Worm (Caenorhabditis elegans) whole organism, L4 larva: ENCODE data around the gene T09B9.4.

Experiments
- D1046.2 ChIP-seq: fragments of 200-800 bp; sonication (Bioruptor generic); IDR thresholded peaks from 2 replicates; pipeline ENCODE4 v1.3.6; 2022; ENCODE audit warnings: missing genetic modification characterization, missing compliant biosample characterization
- F37D6.2 ChIP-seq: sonication (generic microtip); optimal IDR thresholded peaks from 2 replicates; lab custom pipeline; 2016; ENCODE audit warnings: mild to moderate bottlenecking, missing genetic modification characterization, missing compliant biosample characterization
- F49E8.2 ChIP-seq: sonication (generic microtip); optimal IDR thresholded peaks from 2 replicates; lab custom pipeline; 2016; ENCODE audit warnings: missing compliant biosample characterization, mild to moderate bottlenecking, missing genetic modification characterization, borderline replicate concordance
- T26A8.4 ChIP-seq: fragments of 200-800 bp; sonication (Bioruptor generic); IDR thresholded peaks from 2 replicates; pipeline ENCODE4 v1.3.6; 2022; ENCODE audit warnings: missing genetic modification characterization, missing compliant biosample characterization
- Y5F2A.4 ChIP-seq: fragments of 200-800 bp; sonication (Bioruptor generic); optimal IDR thresholded peaks from 2 replicates; lab custom pipeline; 2018; ENCODE audit warnings: mild to moderate bottlenecking, missing genetic modification characterization, missing compliant biosample characterization
- aha-1 ChIP-seq: fragments of 150-350 bp; peaks from one replicate; lab custom pipeline; 2014; ENCODE audit warnings: missing biosample characterization, missing genetic modification characterization
- ceh-20 ChIP-seq: fragments of 200-800 bp; sonication (Bioruptor generic); IDR thresholded peaks from 2 replicates; pipeline ENCODE4 v1.3.6; 2022; ENCODE audit warnings: missing genetic modification reagents, missing genetic modification characterization, missing compliant biosample characterization
- ctbp-1 ChIP-seq: fragments of 200-800 bp; sonication (Bioruptor generic); IDR thresholded peaks from 2 replicates; pipeline ENCODE4 v1.3.6; 2022; ENCODE audit warnings: missing genetic modification reagents, missing genetic modification characterization, missing compliant biosample characterization
- daf-16 ChIP-seq, 3 experiments: sonication (generic microtip); optimal IDR thresholded peaks; 2 replicates each; lab custom pipeline; 2016 to 2017; ENCODE audit warnings: missing genetic modification characterization in 3 of 3, missing genetic modification reagents in 3 of 3, mild to moderate bottlenecking in 2 of 3, missing compliant biosample characterization in 2 of 3, missing biosample characterization in 1 of 3, moderate library complexity in 1 of 3
- daf-19 ChIP-seq: fragments of 200-800 bp; sonication (Bioruptor generic); conservative IDR thresholded peaks from 2 replicates; pipeline ENCODE4 v1.3.6; 2022; ENCODE audit warnings: missing genetic modification characterization, missing compliant biosample characterization
- dmd-9 ChIP-seq: fragments of 200-800 bp; sonication (Bioruptor generic); IDR thresholded peaks from 2 replicates; pipeline ENCODE4 v1.3.6; 2022; ENCODE audit warnings: missing genetic modification reagents, missing genetic modification characterization, missing compliant biosample characterization
- egl-43 ChIP-seq: fragments of 200-800 bp; sonication (Bioruptor generic); IDR thresholded peaks from 2 replicates; pipeline ENCODE4 v1.3.6; 2022; ENCODE audit warnings: missing genetic modification reagents, missing genetic modification characterization, missing compliant biosample characterization
- hif-1 ChIP-seq, 2 experiments: sonication (generic microtip); optimal IDR thresholded peaks; 2 replicates each; lab custom pipeline; 2016 to 2017; ENCODE audit warnings: missing compliant biosample characterization in 2 of 2, missing genetic modification characterization in 2 of 2, missing genetic modification reagents in 2 of 2, missing genotype in 2 of 2, mild to moderate bottlenecking in 1 of 2
- hlh-11 ChIP-seq: fragments of 200-800 bp; sonication (Bioruptor generic); optimal IDR thresholded peaks from 2 replicates; lab custom pipeline; 2018; ENCODE audit warnings: mild to moderate bottlenecking, missing genetic modification characterization, missing compliant biosample characterization
- hlh-30 ChIP-seq: sonication (generic microtip); optimal IDR thresholded peaks from 2 replicates; lab custom pipeline; 2017; ENCODE audit warnings: antibody characterized with exemption, mild to moderate bottlenecking, missing genetic modification characterization, missing compliant biosample characterization; ENCODE audit not compliant: insufficient read depth
- hmg-1.1 ChIP-seq: fragments of 200-800 bp; sonication (Bioruptor generic); IDR thresholded peaks from 2 replicates; pipeline ENCODE4 v1.3.6; 2022; ENCODE audit warnings: missing genetic modification reagents, missing genetic modification characterization, missing compliant biosample characterization
- lim-7 ChIP-seq: fragments of 200-800 bp; sonication (Bioruptor generic); IDR thresholded peaks from 2 replicates; pipeline ENCODE4 v1.3.6; 2022; ENCODE audit warnings: missing genetic modification characterization, missing compliant biosample characterization
- lin-1 ChIP-seq: fragments of 200-800 bp; sonication (Bioruptor generic); IDR thresholded peaks from 2 replicates; pipeline ENCODE4 v1.3.6; 2022; ENCODE audit warnings: missing genetic modification reagents, missing genetic modification characterization, missing compliant biosample characterization
- lin-15B ChIP-seq: fragments of 150-350 bp; sonication (generic microtip); optimal IDR thresholded peaks from 3 replicates; lab custom pipeline; 2014; ENCODE audit warnings: missing biosample characterization, missing genetic modification characterization
- lin-39 ChIP-seq: fragments of 150-350 bp; optimal IDR thresholded peaks from 2 replicates; lab custom pipeline; 2014; ENCODE audit warnings: missing biosample characterization, missing genetic modification reagents, missing genetic modification characterization
- madf-5 ChIP-seq, 2 experiments: fragments of 200-800 bp; sonication (Bioruptor generic); IDR thresholded peaks; 2 replicates each; pipeline ENCODE4 v1.3.6; 2022; ENCODE audit warnings: missing compliant biosample characterization in 2 of 2, missing genetic modification characterization in 2 of 2
- mep-1 ChIP-seq: fragments of 150-350 bp; sonication (generic microtip); optimal IDR thresholded peaks from 3 replicates; lab custom pipeline; 2014; ENCODE audit warnings: missing biosample characterization, missing genetic modification characterization
- nhr-11 ChIP-seq: fragments of 150-350 bp; optimal IDR thresholded peaks from 2 replicates; lab custom pipeline; 2014; ENCODE audit warnings: missing biosample characterization, missing genetic modification characterization
- nhr-237 ChIP-seq: sonication (generic microtip); optimal IDR thresholded peaks from 2 replicates; lab custom pipeline; 2017; ENCODE audit warnings: missing biosample characterization, missing genetic modification characterization
- nhr-41 ChIP-seq: fragments of 200-800 bp; sonication (Bioruptor generic); IDR thresholded peaks from 2 replicates; pipeline ENCODE4 v1.3.6; 2022; ENCODE audit warnings: missing genetic modification reagents, missing genetic modification characterization, missing compliant biosample characterization
- nhr-42 ChIP-seq: fragments of 200-800 bp; sonication (Bioruptor generic); IDR thresholded peaks from 2 replicates; pipeline ENCODE4 v1.3.6; 2022; ENCODE audit warnings: missing genetic modification characterization, missing compliant biosample characterization
- pha-4 ChIP-seq, 2 experiments: fragments of 150-350 bp in 1 of 2; fragments of 200-800 bp in 1 of 2; sonication (Bioruptor generic) in 1 of 2; IDR thresholded peaks in 1 of 2; optimal IDR thresholded peaks in 1 of 2; 2 replicates each; pipeline versions ENCODE4 v1.3.6 to Lab custom; 2014 to 2022; ENCODE audit warnings: missing genetic modification characterization in 2 of 2, missing genetic modification reagents in 2 of 2, missing biosample characterization in 1 of 2, missing compliant biosample characterization in 1 of 2
- pqm-1 ChIP-seq: sonication (generic microtip); optimal IDR thresholded peaks from 2 replicates; lab custom pipeline; 2017; ENCODE audit warnings: missing biosample characterization, missing genetic modification characterization
- rbr-2 ChIP-seq: sonication (generic microtip); optimal IDR thresholded peaks from 2 replicates; lab custom pipeline; 2016; ENCODE audit warnings: missing genotype, missing genetic modification characterization, missing compliant biosample characterization
- sdz-12 ChIP-seq: fragments of 200-800 bp; sonication (Bioruptor generic); optimal IDR thresholded peaks from 2 replicates; lab custom pipeline; 2018; ENCODE audit warnings: mild to moderate bottlenecking, missing genetic modification characterization, missing compliant biosample characterization
- set-16 ChIP-seq: fragments of 200-800 bp; sonication (Bioruptor generic); IDR thresholded peaks from 2 replicates; pipeline ENCODE4 v1.3.6; 2022; ENCODE audit warnings: missing genetic modification reagents, missing genetic modification characterization, missing compliant biosample characterization
- snpc-1.2 ChIP-seq: fragments of 200-800 bp; sonication (Bioruptor generic); IDR thresholded peaks from 2 replicates; pipeline ENCODE4 v1.3.6; 2022; ENCODE audit warnings: missing genetic modification reagents, missing genetic modification characterization, missing compliant biosample characterization
- tra-1 ChIP-seq: fragments of 200-800 bp; sonication (Bioruptor generic); IDR thresholded peaks from 2 replicates; pipeline ENCODE4 v1.3.6; 2022; ENCODE audit warnings: missing genetic modification reagents, missing genetic modification characterization, missing compliant biosample characterization

Gene T09B9.4

DNA sequence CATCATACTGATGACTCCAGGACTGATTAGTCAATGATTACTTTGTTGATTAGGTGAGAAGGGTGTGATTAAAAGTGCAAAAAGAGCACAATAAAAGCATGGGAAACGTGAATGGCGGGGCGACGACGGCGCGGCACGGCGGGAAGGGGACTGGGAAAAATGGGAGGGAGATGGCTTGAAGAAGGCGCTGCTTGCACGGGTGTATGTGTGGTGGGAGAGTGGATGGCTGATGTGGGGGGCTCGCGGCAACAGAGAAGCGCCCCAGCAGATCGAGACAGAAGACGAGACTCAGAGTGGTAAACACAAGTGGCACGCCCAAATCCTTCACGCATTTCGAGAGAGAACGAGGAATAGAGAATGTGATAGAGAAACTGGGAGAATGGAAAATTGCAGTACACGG lies 36.4 kb downstream of the T09B9.4 start, which contains the start of gene F15G9.5:
TSS of gene F15G9.5 (minus strand) at position 159 of the 400 bp plus-strand sequence.
- TF ChIP-seq mep-1 (tag; lab: Kevin White, UChicago) (peak; percentile 38), nhr-11 (tag; lab: Kevin White, UChicago) (no peak), hlh-11 (tag; lab: Kevin White, UChicago) (peak; percentile 17), pqm-1 (tag; lab: Kevin White, UChicago) (no peak), Y5F2A.4 (no peak), F37D6.2 (tag; lab: Kevin White, UChicago) (peak; percentile 15), set-16 (peak; percentile 84), dmd-9 (GFP tag; lab: Robert Waterston, UW) (no peak), daf-16 (GFP tag; optimal IDR thresholded peaks at IDR 0.05; lab: Kevin White, UChicago) (no peak), daf-16 (tag; optimal IDR thresholded peaks at IDR 0.05; lab: Kevin White, UChicago) (peak; percentile 33), aha-1 (tag; lab: Kevin White, UChicago) (peak; percentile 86), madf-5 (GFP tag; IDR thresholded peaks at IDR 0.05; lab: Robert Waterston, UW) (no peak), rbr-2 (tag; lab: Kevin White, UChicago) (peak; percentile 38), hif-1 (tag; optimal IDR thresholded peaks at IDR 0.05; lab: Kevin White, UChicago) (no peak), F49E8.2 (tag; lab: Kevin White, UChicago) (no peak), egl-43 (GFP tag; lab: Robert Waterston, UW) (peak; percentile 60; the same call in 1 of the 2 replicates), hlh-30 (tag; lab: Kevin White, UChicago) (peak; percentile 46), D1046.2 (GFP tag; lab: Robert Waterston, UW) (0 out of 2 replicates have a peak, but pooled peaks have one; percentile 6), ceh-20 (GFP tag; lab: Robert Waterston, UW) (no peak), lim-7 (no peak), ctbp-1 (GFP tag; lab: Robert Waterston, UW) (0 out of 2 replicates have a peak, but pooled peaks have one; percentile 24), lin-39 (tag; lab: Kevin White, UChicago) (no peak), snpc-1.2 (GFP tag; lab: Robert Waterston, UW) (no peak), daf-19 (GFP tag; lab: Robert Waterston, UW) (no peak), sdz-12 (GFP tag; lab: Kevin White, UChicago) (no peak), hmg-1.1 (GFP tag; lab: Robert Waterston, UW) (peak; percentile 71), nhr-42 (no peak), nhr-41 (no peak), lin-15B (tag; lab: Kevin White, UChicago) (no peak), T26A8.4 (GFP tag; lab: Robert Waterston, UW) (no peak)
- TF ChIP-seq, all 104 proteins: peak for 12

DNA sequence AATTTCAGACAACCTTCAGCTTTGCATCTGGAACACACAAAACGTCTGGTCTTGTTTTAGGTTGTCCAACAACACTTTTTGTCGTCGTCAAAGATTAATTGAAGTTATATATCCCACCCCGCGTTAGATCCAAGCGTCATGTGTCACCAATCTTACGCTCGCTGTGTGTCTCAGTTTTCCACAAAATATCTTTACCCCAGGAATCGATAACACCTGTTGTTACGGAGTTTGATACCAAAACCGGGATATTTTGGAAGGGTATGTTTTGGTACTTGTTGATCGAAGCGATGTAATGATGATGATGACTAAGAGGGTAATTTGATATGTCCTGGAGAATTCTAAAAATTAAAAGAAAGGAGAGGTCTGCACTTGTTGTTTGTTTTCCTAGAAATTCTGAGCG lies 38.7 kb downstream of the T09B9.4 start:
- TF ChIP-seq tra-1 (GFP tag; lab: Robert Waterston, UW) (no peak), nhr-237 (tag; lab: Kevin White, UChicago) (no peak), pha-4 (GFP tag; IDR thresholded peaks at IDR 0.05; lab: Robert Waterston, UW) (no peak), pha-4 (tag; optimal IDR thresholded peaks at IDR 0.05; lab: Kevin White, UChicago) (no peak), aha-1 (tag; lab: Kevin White, UChicago) (peak; percentile 72), lin-1 (GFP tag; lab: Robert Waterston, UW) (no peak)
